Fruit fly (Drosophila melanogaster): ENCODE measurements around the gene Patsas.

dm6 chr2L:12055837-12056388 lies 47.2 kb downstream of the Patsas start, which contains the start of the genes JhI-21, RpL7-like and CG34164:
- no peak for TF ChIP-seq bab1 (GFP tag; optimal IDR thresholded peaks at IDR 0.05)
- TF ChIP-seq Crg-1 (GFP tag; optimal IDR thresholded peaks at IDR 0.05) = no peak
- no peak for TF ChIP-seq CG5204 (GFP tag; optimal IDR thresholded peaks at IDR 0.05)
- TF ChIP-seq CG1620 (GFP tag; optimal IDR thresholded peaks at IDR 0.05) = no peak
- no peak for TF ChIP-seq cnc (optimal IDR thresholded peaks at IDR 0.05)
- no peak for TF ChIP-seq kay (GFP tag; ENCODE audit: borderline replicate concordance)
- TF ChIP-seq CG12768 (GFP tag; optimal IDR thresholded peaks at IDR 0.05) = peak; percentile 4
- peak; percentile 87 for TF ChIP-seq Mnt (GFP tag; optimal IDR thresholded peaks at IDR 0.05)
- no peak for TF ChIP-seq CG14711 (tag; optimal IDR thresholded peaks at IDR 0.05)
- no peak for TF ChIP-seq CG7045 (GFP tag; optimal IDR thresholded peaks at IDR 0.05)
- TF ChIP-seq Hr96 (GFP tag; optimal IDR thresholded peaks at IDR 0.05) = no peak
- TF ChIP-seq Clk (GFP tag; optimal IDR thresholded peaks at IDR 0.05) = no peak

Measured in whole organism, adult.